Fruit fly (Drosophila melanogaster) whole organism, embryonic: Measurements from ENCODE around the gene Polr3H.

ENCODE experiments used
- CG10274 ChIP-seq: fragments of 200-800 bp; sonication (Bioruptor generic); optimal IDR thresholded peaks from 3 replicates; lab custom pipeline; 2017; ENCODE audit warnings: missing biosample characterization, mild to moderate bottlenecking, missing genetic modification characterization
- CG3407 ChIP-seq: fragments of 200-800 bp; sonication (Bioruptor generic); optimal IDR thresholded peaks from 2 replicates; lab custom pipeline; 2018; ENCODE audit warnings: missing biosample characterization, mild to moderate bottlenecking, missing genetic modification characterization
- CG6854 ChIP-seq: fragments of 200-800 bp; sonication (Bioruptor generic); optimal IDR thresholded peaks from 3 replicates; lab custom pipeline; 2017; ENCODE audit warnings: missing biosample characterization, mild to moderate bottlenecking, missing genetic modification characterization
- Hr3 ChIP-seq: fragments of 200-800 bp; sonication (Bioruptor generic); optimal IDR thresholded peaks from 3 replicates; lab custom pipeline; 2016; ENCODE audit warnings: missing biosample characterization, missing genetic modification characterization
- Lpt ChIP-seq: fragments of >200 bp; optimal IDR thresholded peaks from 2 replicates; lab custom pipeline; 2018; ENCODE audit warnings: missing biosample characterization, missing genetic modification characterization
- ind ChIP-seq: fragments of 200-800 bp; sonication (Bioruptor generic); optimal IDR thresholded peaks from 3 replicates; lab custom pipeline; 2016; ENCODE audit warnings: missing biosample characterization, missing genetic modification characterization
- ken ChIP-seq: fragments of 200-800 bp; sonication (Bioruptor generic); IDR thresholded peaks from 3 replicates; pipeline ENCODE4 v1.3.6; 2022; ENCODE audit warnings: missing biosample characterization, missing genetic modification characterization
- knrl ChIP-seq: fragments of 200-800 bp; sonication (Bioruptor generic); IDR thresholded peaks from 3 replicates; pipeline ENCODE4 v1.3.6; 2022; ENCODE audit warnings: missing biosample characterization, missing genetic modification characterization; ENCODE audit not compliant: partially characterized antibody
- lab ChIP-seq: fragments of 200-800 bp; sonication (Bioruptor generic); optimal IDR thresholded peaks from 3 replicates; lab custom pipeline; 2017; ENCODE audit warnings: missing biosample characterization, missing genetic modification characterization, mild to moderate bottlenecking, moderate library complexity, missing genetic modification reagents
- pan ChIP-seq, 4 experiments: fragments of >200 bp in 3 of 4; fragments of 200-800 bp in 1 of 4; sonication (Bioruptor generic) in 1 of 4; optimal IDR thresholded peaks in 3 of 4; IDR thresholded peaks in 1 of 4; 2 replicates each; pipeline versions ENCODE4 v1.3.6 to Lab custom; 2017 to 2022; ENCODE audit warnings: missing biosample characterization in 2 of 4, missing genetic modification characterization in 2 of 4, mixed read lengths in 1 of 4
- pfk ChIP-seq: fragments of 200-800 bp; sonication (Bioruptor generic); optimal IDR thresholded peaks from 2 replicates; lab custom pipeline; 2018; ENCODE audit warnings: missing biosample characterization, mild to moderate bottlenecking, missing genetic modification characterization, moderate library complexity
- phol ChIP-seq: fragments of 200-800 bp; sonication (Bioruptor generic); optimal IDR thresholded peaks from 3 replicates; lab custom pipeline; 2018; ENCODE audit warnings: missing biosample characterization, mild to moderate bottlenecking, missing genetic modification characterization, moderate library complexity
- ro ChIP-seq: fragments of 200-800 bp; sonication (Bioruptor generic); IDR thresholded peaks from 2 replicates; pipeline ENCODE4 v1.3.6; 2022; ENCODE audit warnings: missing biosample characterization, missing genetic modification characterization

dm6 chr3L:11656189-11656588 lies 7.6 kb downstream of the Polr3H start:
- TF ChIP-seq CG10274: no peak
- no peak for TF ChIP-seq CG6854 (GFP tag; lab: Kevin White, UChicago)
- TF ChIP-seq pfk (GFP tag; lab: Kevin White, UChicago): no peak
- TF ChIP-seq knrl (GFP tag; lab: Robert Waterston, UW): no peak
- TF ChIP-seq ro (GFP tag; lab: Robert Waterston, UW): no peak
- no peak for TF ChIP-seq ken (GFP tag; lab: Robert Waterston, UW)
- TF ChIP-seq pan (optimal IDR thresholded peaks at IDR 0.05; lab: Kevin White, UChicago): no peak
- no peak for TF ChIP-seq pan (GFP tag; optimal IDR thresholded peaks at IDR 0.05 in 1 of 2, IDR thresholded peaks at IDR 0.05 in 1 of 2)
- no peak for TF ChIP-seq CG3407 (GFP tag; lab: Kevin White, UChicago)
- TF ChIP-seq Lpt (GFP tag; lab: Kevin White, UChicago): no peak
- no peak for TF ChIP-seq phol (tag; lab: Kevin White, UChicago)
- no peak for TF ChIP-seq Hr3 (GFP tag; lab: Kevin White, UChicago)
- no peak for TF ChIP-seq lab (GFP tag; lab: Kevin White, UChicago)
- TF ChIP-seq ind (GFP tag; lab: Kevin White, UChicago): no peak
